Worm (Caenorhabditis elegans): ENCODE measurements around the gene T26C5.5.

DNA sequence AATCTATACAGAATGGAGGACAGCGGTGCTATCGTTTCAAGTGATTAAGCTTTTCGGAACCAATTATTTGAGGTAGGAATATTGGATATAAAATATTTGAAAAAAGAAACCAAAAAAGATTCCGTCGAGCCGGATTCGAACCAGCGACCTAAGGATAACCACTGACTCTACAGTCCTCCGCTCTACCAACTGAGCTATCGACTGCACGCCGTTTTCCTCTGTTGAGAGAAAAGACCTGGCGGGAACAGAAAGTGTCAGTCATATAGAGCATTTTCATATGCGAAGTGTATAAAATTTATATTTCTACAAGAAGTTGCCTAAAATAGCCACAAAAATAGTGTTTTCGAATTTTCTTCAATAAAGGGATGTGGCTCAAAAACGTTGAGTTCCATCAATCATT, 34.9 kb downstream of the T26C5.5 start:
- no peak for TF ChIP-seq fos-1 (tag; optimal IDR thresholded peaks at IDR 0.05)
- TF ChIP-seq lin-39 (tag; optimal IDR thresholded peaks at IDR 0.05) = no peak
- no peak for TF ChIP-seq nhr-19 (GFP tag; conservative IDR thresholded peaks at IDR 0.05)
- TF ChIP-seq nhr-77 (tag; optimal IDR thresholded peaks at IDR 0.05) = no peak

Measured in whole organism, L1 larva.